Worm (Caenorhabditis elegans) whole organism, L3 larva: ENCODE measurements around the gene pld-1.

Experiments used
- R02D3.7 ChIP-seq: fragments of 150-350 bp; optimal IDR thresholded peaks from 2 replicates; lab custom pipeline; 2014; ENCODE audit warnings: missing biosample characterization, missing genetic modification characterization
- aly-2 ChIP-seq: fragments of 150-350 bp; optimal IDR thresholded peaks from 2 replicates; lab custom pipeline; 2014; ENCODE audit warnings: missing biosample characterization, missing genetic modification characterization
- ama-1 ChIP-seq: fragments of 150-350 bp; optimal IDR thresholded peaks from 2 replicates; lab custom pipeline; 2018
- ceh-16 ChIP-seq: sonication (generic microtip); optimal IDR thresholded peaks from 2 replicates; lab custom pipeline; 2017; ENCODE audit warnings: missing biosample characterization, missing genetic modification characterization
- ceh-28 ChIP-seq: fragments of 150-350 bp; optimal IDR thresholded peaks from 2 replicates; lab custom pipeline; 2014; ENCODE audit warnings: missing biosample characterization, missing genetic modification reagents, missing genetic modification characterization
- ceh-82 ChIP-seq: fragments of 150-350 bp; optimal IDR thresholded peaks from 2 replicates; lab custom pipeline; 2014; ENCODE audit warnings: missing biosample characterization, missing genetic modification characterization
- ceh-9 ChIP-seq: sonication (generic microtip); optimal IDR thresholded peaks from 2 replicates; lab custom pipeline; 2018; ENCODE audit warnings: missing biosample characterization, missing genetic modification characterization
- egl-27 ChIP-seq: sonication (generic microtip); optimal IDR thresholded peaks from 4 replicates; lab custom pipeline; 2017; ENCODE audit warnings: missing biosample characterization, missing genetic modification reagents, missing genetic modification characterization
- egl-5 ChIP-seq: fragments of 150-350 bp; optimal IDR thresholded peaks from 2 replicates; lab custom pipeline; 2017; ENCODE audit warnings: missing biosample characterization, missing genetic modification reagents, missing genetic modification characterization, inconsistent platforms
- elt-2 ChIP-seq: sonication (generic microtip); optimal IDR thresholded peaks from 2 replicates; lab custom pipeline; 2016; ENCODE audit warnings: missing genetic modification reagents, mild to moderate bottlenecking, missing genetic modification characterization, missing compliant biosample characterization
- elt-3 ChIP-seq, 3 experiments: fragments of 150-350 bp in 1 of 3; sonication (generic microtip) in 2 of 3; optimal IDR thresholded peaks; 2 replicates in 2 of 3; 4 replicates in 1 of 3; lab custom pipeline; 2014 to 2017; ENCODE audit warnings: missing biosample characterization in 3 of 3, missing genetic modification characterization in 3 of 3
- eor-1 ChIP-seq, 2 experiments: fragments of 150-350 bp; optimal IDR thresholded peaks; 2 replicates each; lab custom pipeline; 2014 to 2018; ENCODE audit warnings: missing biosample characterization in 2 of 2, missing genetic modification characterization in 2 of 2
- fkh-10 ChIP-seq: sonication (generic microtip); optimal IDR thresholded peaks from 2 replicates; lab custom pipeline; 2017; ENCODE audit warnings: missing biosample characterization, missing genetic modification reagents, missing genetic modification characterization
- fkh-2 ChIP-seq: fragments of 150-350 bp; optimal IDR thresholded peaks from 2 replicates; lab custom pipeline; 2014; ENCODE audit warnings: missing biosample characterization, missing genetic modification reagents, missing genetic modification characterization
- hmg-11 ChIP-seq: sonication (generic microtip); optimal IDR thresholded peaks from 2 replicates; lab custom pipeline; 2016; ENCODE audit warnings: missing genetic modification characterization, missing compliant biosample characterization
- jun-1 ChIP-seq: fragments of 150-350 bp; optimal IDR thresholded peaks from 2 replicates; lab custom pipeline; 2014; ENCODE audit warnings: missing biosample characterization, missing genetic modification reagents, missing genetic modification characterization
- lin-15B ChIP-seq: fragments of 150-350 bp; optimal IDR thresholded peaks from 2 replicates; lab custom pipeline; 2014; ENCODE audit warnings: missing biosample characterization, missing genetic modification characterization
- lin-39 ChIP-seq: fragments of 150-350 bp; optimal IDR thresholded peaks from 2 replicates; lab custom pipeline; 2018; ENCODE audit warnings: missing biosample characterization, missing genetic modification reagents, missing genetic modification characterization
- mdl-1 ChIP-seq: fragments of 150-350 bp; optimal IDR thresholded peaks from 2 replicates; lab custom pipeline; 2014; ENCODE audit warnings: missing biosample characterization, missing genetic modification characterization
- mml-1 ChIP-seq: fragments of 150-350 bp; sonication (generic microtip); optimal IDR thresholded peaks from 3 replicates; lab custom pipeline; 2014; ENCODE audit warnings: missing biosample characterization, missing genetic modification characterization
- nfya-1 ChIP-seq: sonication (generic microtip); optimal IDR thresholded peaks from 2 replicates; lab custom pipeline; 2017; ENCODE audit warnings: missing genetic modification characterization, mild to moderate bottlenecking, missing compliant biosample characterization, antibody characterized with exemption, moderate library complexity; ENCODE audit not compliant: insufficient read depth
- nhr-12 ChIP-seq: fragments of 150-350 bp; optimal IDR thresholded peaks from 2 replicates; lab custom pipeline; 2014; ENCODE audit warnings: missing biosample characterization, missing genetic modification characterization
- nhr-23 ChIP-seq: fragments of 150-350 bp; optimal IDR thresholded peaks from 2 replicates; lab custom pipeline; 2014; ENCODE audit warnings: missing biosample characterization, missing genetic modification reagents, missing genetic modification characterization
- nhr-237 ChIP-seq: fragments of 150-350 bp; optimal IDR thresholded peaks from 2 replicates; lab custom pipeline; 2014; ENCODE audit warnings: missing biosample characterization, missing genetic modification characterization
- nhr-25 ChIP-seq: sonication (generic microtip); optimal IDR thresholded peaks from 2 replicates; lab custom pipeline; 2017; ENCODE audit warnings: missing biosample characterization, missing genetic modification characterization
- nhr-28 ChIP-seq: fragments of 150-350 bp; optimal IDR thresholded peaks from 2 replicates; lab custom pipeline; 2014; ENCODE audit warnings: missing biosample characterization, missing genetic modification characterization
- nhr-43 ChIP-seq: sonication (generic microtip); optimal IDR thresholded peaks from 2 replicates; lab custom pipeline; 2016; ENCODE audit warnings: mild to moderate bottlenecking, missing genetic modification characterization, missing compliant biosample characterization; ENCODE audit not compliant: poor library complexity, severe bottlenecking
- nhr-76 ChIP-seq: fragments of 150-350 bp; sonication (generic microtip); optimal IDR thresholded peaks from 5 replicates; lab custom pipeline; 2014; ENCODE audit warnings: missing biosample characterization, missing genetic modification characterization
- nhr-77 ChIP-seq: fragments of 150-350 bp; optimal IDR thresholded peaks from 2 replicates; lab custom pipeline; 2014; ENCODE audit warnings: missing biosample characterization, missing genetic modification characterization
- pha-4 ChIP-seq: fragments of 150-350 bp; optimal IDR thresholded peaks from 2 replicates; lab custom pipeline; 2014; ENCODE audit warnings: missing biosample characterization, missing genetic modification reagents, missing genetic modification characterization
- sea-2 ChIP-seq: fragments of 150-350 bp; sonication (generic microtip); optimal IDR thresholded peaks from 4 replicates; lab custom pipeline; 2014; ENCODE audit warnings: missing biosample characterization, missing genetic modification reagents, missing genetic modification characterization
- skn-1 ChIP-seq: fragments of 150-350 bp; optimal IDR thresholded peaks from 2 replicates; lab custom pipeline; 2014; ENCODE audit warnings: missing biosample characterization, missing genetic modification characterization
- tbx-2 ChIP-seq: sonication (generic microtip); optimal IDR thresholded peaks from 2 replicates; lab custom pipeline; 2016; ENCODE audit warnings: mild to moderate bottlenecking, missing genetic modification characterization, missing compliant biosample characterization
- unc-62 ChIP-seq: fragments of 150-350 bp; sonication (generic microtip); optimal IDR thresholded peaks from 4 replicates; lab custom pipeline; 2014; ENCODE audit warnings: missing biosample characterization, missing genetic modification reagents, missing genetic modification characterization
- ztf-11 ChIP-seq: fragments of 150-350 bp; optimal IDR thresholded peaks from 2 replicates; lab custom pipeline; 2014; ENCODE audit warnings: missing biosample characterization, missing genetic modification characterization
- ztf-4 ChIP-seq: fragments of 150-350 bp; optimal IDR thresholded peaks from 2 replicates; lab custom pipeline; 2014; ENCODE audit warnings: missing biosample characterization, missing genetic modification characterization

The pld-1 gene

ce11 chrII:5055129-5055666, 36.3 kb downstream of the pld-1 start, which contains the start of the genes ify-1 and rpl-22 (continued):
- TF ChIP-seq nhr-43 (tag; lab: Kevin White, UChicago): peak; percentile 94
- TF ChIP-seq mml-1 (tag; lab: Kevin White, UChicago): no peak
- no peak for TF ChIP-seq ceh-16 (tag; lab: Kevin White, UChicago)
- TF ChIP-seq nhr-23 (tag; lab: Kevin White, UChicago): peak; percentile 98
- TF ChIP-seq lin-39: peak; percentile 96
- TF ChIP-seq egl-5: peak; percentile 94
- TF ChIP-seq pha-4 (tag; lab: Kevin White, UChicago): peak; percentile 99
- peak; percentile 99 for TF ChIP-seq nhr-25 (tag; lab: Kevin White, UChicago)
- peak; percentile 90 for TF ChIP-seq ama-1 (lab: Kevin White, UChicago)
- no peak for TF ChIP-seq nhr-12 (tag; lab: Kevin White, UChicago)
- TF ChIP-seq tbx-2 (tag; lab: Kevin White, UChicago): peak; percentile 57
- peak; percentile 91 for TF ChIP-seq skn-1 (tag; lab: Kevin White, UChicago)
- no peak for TF ChIP-seq mdl-1 (tag; lab: Kevin White, UChicago)
- no peak for TF ChIP-seq elt-3 (tag; optimal IDR thresholded peaks at IDR 0.05; lab: Kevin White, UChicago)
- TF ChIP-seq nhr-237: no peak
- peak; percentile 99 for TF ChIP-seq nfya-1 (tag; lab: Kevin White, UChicago)
- peak; percentile 89 for TF ChIP-seq ceh-28
- peak; percentile 53 for TF ChIP-seq fkh-10 (GFP tag; lab: Kevin White, UChicago)
- TF ChIP-seq fkh-2 (tag; lab: Kevin White, UChicago): no peak
- TF ChIP-seq hmg-11 (tag; lab: Kevin White, UChicago): peak; percentile 86
- TF ChIP-seq ztf-4 (tag; lab: Kevin White, UChicago): peak; percentile 67

ce11 chrII:5050776-5051175, 40.7 kb downstream of the pld-1 start:
- TF ChIP-seq elt-2: no peak
- TF ChIP-seq lin-15B (tag; lab: Kevin White, UChicago): no peak
- no peak for TF ChIP-seq ceh-28
- no peak for TF ChIP-seq jun-1 (tag; lab: Kevin White, UChicago)
- TF ChIP-seq nhr-76 (tag; lab: Kevin White, UChicago): no peak
- TF ChIP-seq nhr-25 (tag; lab: Kevin White, UChicago): no peak
- no peak for TF ChIP-seq nhr-43 (tag; lab: Kevin White, UChicago)
- no peak for TF ChIP-seq ceh-9 (tag; lab: Kevin White, UChicago)
- TF ChIP-seq egl-5: no peak
- no peak for TF ChIP-seq eor-1 (tag; optimal IDR thresholded peaks at IDR 0.05; lab: Kevin White, UChicago)
- TF ChIP-seq nhr-77 (tag; lab: Kevin White, UChicago): no peak
- no peak for TF ChIP-seq aly-2
- no peak for TF ChIP-seq pha-4 (tag; lab: Kevin White, UChicago)
- TF ChIP-seq mdl-1 (tag; lab: Kevin White, UChicago): no peak
- no peak for TF ChIP-seq sea-2 (GFP tag; lab: Kevin White, UChicago)
- TF ChIP-seq ztf-4 (tag; lab: Kevin White, UChicago): no peak
- no peak for TF ChIP-seq nhr-28
- TF ChIP-seq, all 47 proteins: peak for 0

- TF ChIP-seq egl-5 (peak; percentile 76), elt-3 (tag; optimal IDR thresholded peaks at IDR 0.05; lab: Kevin White, UChicago) (no peak)
Measured at ce11 chrII:5049865-5050342, 41.6 kb downstream of the pld-1 start, which contains the start of gene F33G12.6. TSS of gene F33G12.6 (plus strand) at chrII:5049915.

- peak; percentile 56 for TF ChIP-seq unc-62
- TF ChIP-seq elt-3 (tag; optimal IDR thresholded peaks at IDR 0.05; lab: Kevin White, UChicago): peak in 1 of 3 experiments; percentile 14
- peak; percentile 5 for TF ChIP-seq ceh-28
- peak; percentile 58 for TF ChIP-seq nhr-25 (tag; lab: Kevin White, UChicago)
- TF ChIP-seq egl-27: no peak
- TF ChIP-seq R02D3.7 (tag; lab: Kevin White, UChicago): no peak
- no peak for TF ChIP-seq ceh-82 (tag; lab: Kevin White, UChicago)
- TF ChIP-seq nfya-1 (tag; lab: Kevin White, UChicago): peak; percentile 17
- no peak for TF ChIP-seq eor-1 (tag; optimal IDR thresholded peaks at IDR 0.05; lab: Kevin White, UChicago)
- TF ChIP-seq nhr-23 (tag; lab: Kevin White, UChicago): peak; percentile 48
- TF ChIP-seq nhr-43 (tag; lab: Kevin White, UChicago): peak; percentile 13
- TF ChIP-seq ztf-11 (tag; lab: Kevin White, UChicago): no peak
Measured at ce11 chrII:5049249-5049648, 42.2 kb downstream of the pld-1 start.
